Fruit fly (Drosophila melanogaster) whole organism, embryonic: ENCODE results near the gene CG15332.
A peak's percentile ranks its signal among the peaks of the same experiment; 100 is the strongest.

Experiments used
- CG10209 ChIP-seq: fragments of 200-800 bp; sonication (Bioruptor generic); optimal IDR thresholded peaks from 3 replicates; lab custom pipeline; 2017; ENCODE audit warnings: missing biosample characterization, mild to moderate bottlenecking, missing genetic modification characterization, missing genetic modification reagents
- CG10274 ChIP-seq: fragments of 200-800 bp; sonication (Bioruptor generic); optimal IDR thresholded peaks from 3 replicates; lab custom pipeline; 2017; ENCODE audit warnings: missing biosample characterization, mild to moderate bottlenecking, missing genetic modification characterization
- CG14014 ChIP-seq: fragments of 200-800 bp; sonication (Bioruptor generic); IDR thresholded peaks from 2 replicates; pipeline ENCODE4 v1.3.6; 2022; ENCODE audit warnings: missing biosample characterization, missing genetic modification characterization
- CG1529 ChIP-seq: fragments of 200-800 bp; sonication (Bioruptor generic); optimal IDR thresholded peaks from 3 replicates; lab custom pipeline; 2018; ENCODE audit warnings: missing biosample characterization, missing genetic modification characterization
- CG1602 ChIP-seq: fragments of 200-800 bp; sonication (Bioruptor generic); optimal IDR thresholded peaks from 3 replicates; lab custom pipeline; 2016; ENCODE audit warnings: missing biosample characterization, missing genetic modification characterization
- CG1603 ChIP-seq: fragments of 200-800 bp; sonication (Bioruptor generic); optimal IDR thresholded peaks from 2 replicates; lab custom pipeline; 2019; ENCODE audit warnings: missing biosample characterization, mild to moderate bottlenecking, missing genetic modification characterization, moderate library complexity
- CG16779 ChIP-seq: fragments of 200-800 bp; sonication (Bioruptor generic); IDR thresholded peaks from 2 replicates; pipeline ENCODE4 v1.3.6; 2022; ENCODE audit warnings: missing biosample characterization, missing genetic modification characterization
- CG17328 ChIP-seq: fragments of 200-800 bp; sonication (Bioruptor generic); IDR thresholded peaks from 2 replicates; pipeline ENCODE4 v1.3.6; 2022; ENCODE audit warnings: missing biosample characterization, missing genetic modification characterization
- CG2875 ChIP-seq: fragments of 200-800 bp; sonication (Bioruptor generic); optimal IDR thresholded peaks from 2 replicates; lab custom pipeline; 2017; ENCODE audit warnings: missing biosample characterization, mild to moderate bottlenecking, missing genetic modification characterization, missing genetic modification reagents
- CG3163 ChIP-seq: fragments of 200-800 bp; sonication (Bioruptor generic); optimal IDR thresholded peaks from 3 replicates; lab custom pipeline; 2016; ENCODE audit warnings: missing biosample characterization, missing genetic modification characterization
- CG5180 ChIP-seq: fragments of 200-800 bp; sonication (Bioruptor generic); optimal IDR thresholded peaks from 3 replicates; lab custom pipeline; 2017; ENCODE audit warnings: missing biosample characterization, missing genetic modification characterization, mild to moderate bottlenecking, moderate library complexity, missing genetic modification reagents
- CG6689 ChIP-seq: fragments of 200-800 bp; sonication (Bioruptor generic); IDR thresholded peaks from 2 replicates; pipeline ENCODE4 v1.3.6; 2022; ENCODE audit warnings: missing biosample characterization, missing genetic modification characterization
- CG7372 ChIP-seq: fragments of 200-800 bp; sonication (Bioruptor generic); IDR thresholded peaks from 2 replicates; pipeline ENCODE4 v1.3.6; 2022; ENCODE audit warnings: missing biosample characterization, missing genetic modification characterization
- CG9932 ChIP-seq: fragments of 200-800 bp; sonication (Bioruptor generic); IDR thresholded peaks from 2 replicates; pipeline ENCODE4 v1.3.6; 2022; ENCODE audit warnings: missing biosample characterization, missing genetic modification characterization
- Doc2 ChIP-seq: fragments of 200-800 bp; sonication (Bioruptor generic); IDR thresholded peaks from 2 replicates; pipeline ENCODE4 v1.3.6; 2022; ENCODE audit warnings: missing biosample characterization, missing genetic modification characterization
- E2f2 ChIP-seq: fragments of 200-800 bp; sonication (Bioruptor generic); IDR thresholded peaks from 2 replicates; pipeline ENCODE4 v1.3.6; 2022; ENCODE audit warnings: missing biosample characterization, missing genetic modification characterization
- HHEX ChIP-seq: fragments of 200-800 bp; sonication (Bioruptor generic); optimal IDR thresholded peaks from 3 replicates; lab custom pipeline; 2017; ENCODE audit warnings: missing biosample characterization, mild to moderate bottlenecking, missing genetic modification characterization, missing genetic modification reagents
- Lpt ChIP-seq: fragments of >200 bp; optimal IDR thresholded peaks from 2 replicates; lab custom pipeline; 2018; ENCODE audit warnings: missing biosample characterization, missing genetic modification characterization
- MTF-1 ChIP-seq: fragments of 200-800 bp; sonication (Bioruptor generic); optimal IDR thresholded peaks from 2 replicates; lab custom pipeline; 2018; ENCODE audit warnings: missing biosample characterization, mild to moderate bottlenecking, missing genetic modification characterization, borderline replicate concordance
- Mad ChIP-seq: fragments of 200-800 bp; sonication (Bioruptor generic); optimal IDR thresholded peaks from 2 replicates; lab custom pipeline; 2016; ENCODE audit warnings: missing biosample characterization, missing genetic modification characterization
- NFAT ChIP-seq: fragments of 200-800 bp; sonication (Bioruptor generic); IDR thresholded peaks from 2 replicates; pipeline ENCODE4 v1.3.6; 2022; ENCODE audit warnings: missing biosample characterization, missing genetic modification characterization
- NK7.1 ChIP-seq: fragments of 200-800 bp; sonication (Bioruptor generic); optimal IDR thresholded peaks from 3 replicates; lab custom pipeline; 2016; ENCODE audit warnings: missing biosample characterization, missing genetic modification characterization
- Ravus ChIP-seq: fragments of 200-800 bp; sonication (Bioruptor generic); IDR thresholded peaks from 2 replicates; pipeline ENCODE4 v1.3.6; 2022; ENCODE audit warnings: missing biosample characterization, missing genetic modification characterization
- Side ChIP-seq: fragments of 200-800 bp; sonication (Bioruptor generic); optimal IDR thresholded peaks from 2 replicates; lab custom pipeline; 2016; ENCODE audit warnings: missing biosample characterization, missing genetic modification characterization
- Sry-β ChIP-seq: fragments of 200-800 bp; sonication (Bioruptor generic); optimal IDR thresholded peaks from 2 replicates; lab custom pipeline; 2018; ENCODE audit warnings: missing biosample characterization, mild to moderate bottlenecking, missing genetic modification characterization, moderate library complexity
- Xrp1 ChIP-seq: fragments of 200-800 bp; sonication (Bioruptor generic); IDR thresholded peaks from 2 replicates; pipeline ENCODE4 v1.3.6; 2022; ENCODE audit warnings: missing biosample characterization, missing genetic modification characterization
- abd-A ChIP-seq: fragments of 200-800 bp; sonication (Bioruptor generic); optimal IDR thresholded peaks from 3 replicates; lab custom pipeline; 2019; ENCODE audit warnings: missing biosample characterization, mild to moderate bottlenecking, missing genetic modification characterization, moderate library complexity
- bab2 ChIP-seq: fragments of 200-800 bp; sonication (Bioruptor generic); optimal IDR thresholded peaks from 2 replicates; lab custom pipeline; 2016; ENCODE audit warnings: missing biosample characterization, missing genetic modification characterization
- cas ChIP-seq: fragments of 200-800 bp; sonication (Bioruptor generic); IDR thresholded peaks from 2 replicates; pipeline ENCODE4 v1.3.6; 2022; ENCODE audit warnings: missing biosample characterization, missing genetic modification characterization
- caup ChIP-seq: fragments of 200-800 bp; sonication (Bioruptor generic); optimal IDR thresholded peaks from 3 replicates; lab custom pipeline; 2017; ENCODE audit warnings: missing biosample characterization, mild to moderate bottlenecking, missing genetic modification characterization, moderate library complexity; ENCODE audit not compliant: severe bottlenecking
- chm ChIP-seq: fragments of 200-800 bp; sonication (Bioruptor generic); IDR thresholded peaks from 2 replicates; pipeline ENCODE4 v1.3.6; 2022; ENCODE audit warnings: missing biosample characterization, missing genetic modification characterization
- dmrt99B ChIP-seq: fragments of 200-800 bp; sonication (Bioruptor generic); optimal IDR thresholded peaks from 2 replicates; lab custom pipeline; 2018; ENCODE audit warnings: missing biosample characterization, mild to moderate bottlenecking, missing genetic modification characterization, moderate library complexity
- fd96Cb ChIP-seq: fragments of 200-800 bp; sonication (Bioruptor generic); optimal IDR thresholded peaks from 2 replicates; lab custom pipeline; 2018; ENCODE audit warnings: missing biosample characterization, mild to moderate bottlenecking, missing genetic modification characterization, moderate library complexity
- gcm2 ChIP-seq: fragments of 200-800 bp; sonication (Bioruptor generic); optimal IDR thresholded peaks from 2 replicates; lab custom pipeline; 2016; ENCODE audit warnings: missing biosample characterization, missing genetic modification characterization
- lmd ChIP-seq: fragments of 200-800 bp; sonication (Bioruptor generic); IDR thresholded peaks from 2 replicates; pipeline ENCODE4 v1.3.6; 2022; ENCODE audit warnings: missing biosample characterization, missing genetic modification characterization
- maf-S ChIP-seq: fragments of 200-800 bp; sonication (Bioruptor generic); optimal IDR thresholded peaks from 2 replicates; lab custom pipeline; 2016; ENCODE audit warnings: missing biosample characterization, missing genetic modification characterization
- mirr ChIP-seq: fragments of 200-800 bp; sonication (Bioruptor generic); optimal IDR thresholded peaks from 3 replicates; lab custom pipeline; 2018; ENCODE audit warnings: missing biosample characterization, mild to moderate bottlenecking, missing genetic modification characterization
- nerfin-1 ChIP-seq: fragments of 200-800 bp; sonication (Bioruptor generic); optimal IDR thresholded peaks from 3 replicates; lab custom pipeline; 2019; ENCODE audit warnings: missing biosample characterization, mild to moderate bottlenecking, missing genetic modification characterization, moderate library complexity
- p53 ChIP-seq: fragments of 200-800 bp; sonication (Bioruptor generic); optimal IDR thresholded peaks from 2 replicates; lab custom pipeline; 2016; ENCODE audit warnings: missing biosample characterization, missing genetic modification characterization
- pb ChIP-seq: fragments of 200-800 bp; sonication (Bioruptor generic); optimal IDR thresholded peaks from 3 replicates; lab custom pipeline; 2016; ENCODE audit warnings: missing biosample characterization, missing genetic modification characterization
- peb ChIP-seq: fragments of 200-800 bp; sonication (Bioruptor generic); IDR thresholded peaks from 2 replicates; pipeline ENCODE4 v1.3.6; 2022; ENCODE audit warnings: missing biosample characterization, missing genetic modification characterization
- pros ChIP-seq: fragments of 200-800 bp; sonication (Bioruptor generic); optimal IDR thresholded peaks from 3 replicates; lab custom pipeline; 2019; ENCODE audit warnings: missing biosample characterization, mild to moderate bottlenecking, missing genetic modification characterization, moderate library complexity
- pzg ChIP-seq: fragments of 200-800 bp; sonication (Bioruptor generic); optimal IDR thresholded peaks from 3 replicates; lab custom pipeline; 2018; ENCODE audit warnings: missing biosample characterization, mild to moderate bottlenecking, missing genetic modification characterization, moderate library complexity
- sd ChIP-seq: fragments of 200-800 bp; sonication (Bioruptor generic); optimal IDR thresholded peaks from 3 replicates; lab custom pipeline; 2018; ENCODE audit warnings: missing biosample characterization, mild to moderate bottlenecking, missing genetic modification characterization, moderate library complexity
- sens ChIP-seq: fragments of 200-800 bp; sonication (Bioruptor generic); peaks from one replicate; lab custom pipeline; 2016; ENCODE audit warnings: missing biosample characterization, missing genetic modification characterization
- slou ChIP-seq: fragments of 200-800 bp; sonication (Bioruptor generic); optimal IDR thresholded peaks from 3 replicates; lab custom pipeline; 2016; ENCODE audit warnings: missing biosample characterization, missing genetic modification characterization
- slp2 ChIP-seq: fragments of 200-800 bp; sonication (Bioruptor generic); optimal IDR thresholded peaks from 2 replicates; lab custom pipeline; 2016; ENCODE audit warnings: missing biosample characterization, missing genetic modification characterization
- tap ChIP-seq: fragments of 200-800 bp; optimal IDR thresholded peaks from 3 replicates; lab custom pipeline; 2019; ENCODE audit warnings: missing biosample characterization, mild to moderate bottlenecking, missing genetic modification characterization, moderate library complexity
- vfl ChIP-seq: fragments of 200-800 bp; sonication (Bioruptor generic); optimal IDR thresholded peaks from 2 replicates; lab custom pipeline; 2016; ENCODE audit warnings: missing biosample characterization, missing genetic modification characterization
- zen ChIP-seq: fragments of 200-800 bp; sonication (Bioruptor generic); optimal IDR thresholded peaks from 3 replicates; lab custom pipeline; 2018; ENCODE audit warnings: missing biosample characterization, mild to moderate bottlenecking, missing genetic modification characterization, moderate library complexity
- zfh1 ChIP-seq: fragments of 200-800 bp; sonication (Bioruptor generic); IDR thresholded peaks from 3 replicates; pipeline ENCODE4 v1.3.6; 2022; ENCODE audit warnings: missing biosample characterization, missing genetic modification characterization

Gene CG15332

dm6 chrX:7920081-7920688 is 35.6 kb downstream of the CG15332 start, which contains the start of the genes hdm and Ykt6 (continued):
- TF ChIP-seq bab2 (peak; percentile 85), abd-A (tag; lab: Kevin White, UChicago) (no peak), NFAT (GFP tag; lab: Robert Waterston, UW) (peak; percentile 79; the same call in 1 of the 2 replicates), Mad (GFP tag; lab: Kevin White, UChicago) (peak; percentile 74), CG1603 (peak; percentile 91), Sry-β (GFP tag; lab: Kevin White, UChicago) (peak; percentile 12), zfh1 (peak; percentile 85), Doc2 (GFP tag; lab: Robert Waterston, UW) (no peak), peb (peak; percentile 73), NK7.1 (GFP tag; lab: Kevin White, UChicago) (peak; percentile 51), fd96Cb (tag; lab: Kevin White, UChicago) (peak; percentile 51), gcm2 (no peak), CG10274 (GFP tag; lab: Kevin White, UChicago) (no peak), CG7372 (GFP tag; lab: Robert Waterston, UW) (peak; percentile 79), dmrt99B (tag; lab: Kevin White, UChicago) (no peak), CG10209 (GFP tag; lab: Kevin White, UChicago) (peak; percentile 75), lmd (no peak; the same call in none of the 2 replicates), CG1602 (GFP tag; lab: Kevin White, UChicago) (peak; percentile 76), CG5180 (GFP tag; lab: Kevin White, UChicago) (peak; percentile 21), p53 (GFP tag; lab: Kevin White, UChicago) (peak; percentile 51), CG14014 (GFP tag; lab: Robert Waterston, UW) (peak; percentile 81), mirr (GFP tag; lab: Kevin White, UChicago) (no peak), E2f2 (GFP tag; lab: Robert Waterston, UW) (peak; percentile 85), CG2875 (GFP tag; lab: Kevin White, UChicago) (peak; percentile 55), CG16779 (GFP tag; lab: Robert Waterston, UW) (peak; percentile 56; the same call in 1 of the 2 replicates), cas (peak; percentile 45; the same call in 1 of the 2 replicates), maf-S (GFP tag; lab: Kevin White, UChicago) (peak; percentile 53), zen (peak; percentile 71), CG1529 (GFP tag; lab: Kevin White, UChicago) (peak; percentile 51), pzg (GFP tag; lab: Kevin White, UChicago) (peak; percentile 82), pros (GFP tag; lab: Kevin White, UChicago) (no peak), pb (GFP tag; lab: Kevin White, UChicago) (peak; percentile 31), chm (GFP tag; lab: Robert Waterston, UW) (no peak; the same call in 1 of the 2 replicates), HHEX (no peak), CG3163 (peak; percentile 73), nerfin-1 (tag; lab: Kevin White, UChicago) (peak; percentile 43), caup (GFP tag; lab: Kevin White, UChicago) (peak; percentile 73), sens (GFP tag; lab: Kevin White, UChicago) (peak; percentile 97), slou (GFP tag; lab: Kevin White, UChicago) (peak; percentile 64), sd (no peak), CG17328 (GFP tag; lab: Robert Waterston, UW) (peak; percentile 80), slp2 (GFP tag; lab: Kevin White, UChicago) (peak; percentile 67), MTF-1 (GFP tag; lab: Kevin White, UChicago) (no peak), CG9932 (GFP tag; lab: Robert Waterston, UW) (peak; percentile 90), CG6689 (peak; percentile 77), Lpt (GFP tag; lab: Kevin White, UChicago) (no peak), Xrp1 (GFP tag; lab: Robert Waterston, UW) (peak; percentile 86), tap (tag; lab: Kevin White, UChicago) (no peak), Ravus (GFP tag; lab: Robert Waterston, UW) (no peak), vfl (GFP tag; lab: Kevin White, UChicago) (peak; percentile 37), Side (peak; percentile 87)
